Worm (Caenorhabditis elegans) whole organism, L4/young adult: ENCODE results near the gene ZC449.2.

Experiments
- W03F9.2 ChIP-seq: fragments of 150-350 bp; optimal IDR thresholded peaks from 2 replicates; lab custom pipeline; 2014; ENCODE audit warnings: missing biosample characterization, missing genetic modification characterization
- dao-5 ChIP-seq: sonication (generic microtip); optimal IDR thresholded peaks from 2 replicates; lab custom pipeline; 2016; ENCODE audit warnings: missing genotype, missing genetic modification characterization, moderate library complexity, missing compliant biosample characterization
- him-1 ChIP-seq: sonication (generic microtip); optimal IDR thresholded peaks from 2 replicates; lab custom pipeline; 2016; ENCODE audit warnings: missing genotype, missing genetic modification reagents, missing genetic modification characterization, missing compliant biosample characterization

ZC449.2 gene

ce11 chrX:4998875-4999274 lies 22.2 kb upstream of the ZC449.2 start, which contains the start of gene set-30:
Gene set-30 (plus strand): TSS chrX:4999270.
- TF ChIP-seq W03F9.2 (no peak), dao-5 (tag; lab: Kevin White, UChicago) (no peak), him-1 (tag; lab: Kevin White, UChicago) (no peak)

- TF ChIP-seq dao-5 (tag; lab: Kevin White, UChicago) = no peak
- TF ChIP-seq W03F9.2 = no peak
- no peak for TF ChIP-seq him-1 (tag; lab: Kevin White, UChicago)
Observed at ce11 chrX:5004940-5005339, 16.1 kb upstream of the ZC449.2 start, which contains the start of gene hsd-2. Gene hsd-2 (plus strand): TSS chrX:5005240.

- no peak for TF ChIP-seq W03F9.2
- TF ChIP-seq dao-5 (tag; lab: Kevin White, UChicago) = no peak
- no peak for TF ChIP-seq him-1 (tag; lab: Kevin White, UChicago)
Observed at ce11 chrX:5006972-5007371, 14.1 kb upstream of the ZC449.2 start.

ce11 chrX:5009000-5009399 lies 12.1 kb upstream of the ZC449.2 start, which contains the start of gene hsd-3:
Gene hsd-3 (plus strand): TSS chrX:5009300.
- TF ChIP-seq W03F9.2 (no peak), him-1 (tag; lab: Kevin White, UChicago) (no peak), dao-5 (tag; lab: Kevin White, UChicago) (no peak)

- TF ChIP-seq him-1 (tag; lab: Kevin White, UChicago) = no peak
- no peak for TF ChIP-seq dao-5 (tag; lab: Kevin White, UChicago)
- TF ChIP-seq W03F9.2 = no peak
Observed at ce11 chrX:5013826-5014225, 7.3 kb upstream of the ZC449.2 start, which contains the start of gene ZC449.7. Gene ZC449.7 (plus strand): TSS chrX:5014074.

- TF ChIP-seq dao-5 (tag; lab: Kevin White, UChicago) (no peak), W03F9.2 (no peak), him-1 (tag; lab: Kevin White, UChicago) (no peak)
Observed at ce11 chrX:5015775-5016174, 5.3 kb upstream of the ZC449.2 start, which contains the start of gene ZC449.8. Gene ZC449.8 (plus strand): TSS chrX:5016075.

- no peak for TF ChIP-seq him-1 (tag; lab: Kevin White, UChicago)
- no peak for TF ChIP-seq W03F9.2
- TF ChIP-seq dao-5 (tag; lab: Kevin White, UChicago) = no peak
Observed at ce11 chrX:5017591-5017990, 3.5 kb upstream of the ZC449.2 start, which contains the start of gene sek-3. Gene sek-3 (plus strand): TSS chrX:5017891.

ce11 chrX:5018062-5018653 lies 2.9 kb upstream of the ZC449.2 start:
- TF ChIP-seq W03F9.2 (peak; percentile 13), him-1 (tag; lab: Kevin White, UChicago) (no peak)

- TF ChIP-seq him-1 (tag; lab: Kevin White, UChicago) = peak; percentile 40
- TF ChIP-seq dao-5 (tag; lab: Kevin White, UChicago) = peak; percentile 56
- no peak for TF ChIP-seq W03F9.2
Observed at ce11 chrX:5022682-5023081, 1.6 kb downstream of the ZC449.2 start.

ce11 chrX:5024300-5024699 lies 3.2 kb downstream of the ZC449.2 start, which contains the start of gene ZC449.1:
Gene ZC449.1 (plus strand): TSS chrX:5024420.
- TF ChIP-seq W03F9.2 (no peak), him-1 (tag; lab: Kevin White, UChicago) (no peak), dao-5 (tag; lab: Kevin White, UChicago) (no peak)

- TF ChIP-seq him-1 (tag; lab: Kevin White, UChicago) (no peak), W03F9.2 (no peak), dao-5 (tag; lab: Kevin White, UChicago) (no peak)
Observed at ce11 chrX:5026461-5026860, 5.4 kb downstream of the ZC449.2 start.

- TF ChIP-seq W03F9.2 (no peak), dao-5 (tag; lab: Kevin White, UChicago) (no peak), him-1 (tag; lab: Kevin White, UChicago) (no peak)
Observed at ce11 chrX:5027923-5028592, 7.0 kb downstream of the ZC449.2 start.

- no peak for TF ChIP-seq him-1 (tag; lab: Kevin White, UChicago)
- no peak for TF ChIP-seq dao-5 (tag; lab: Kevin White, UChicago)
- TF ChIP-seq W03F9.2 = no peak
Observed at ce11 chrX:5028593-5028955, 7.5 kb downstream of the ZC449.2 start.

ce11 chrX:5031742-5032141 lies 10.7 kb downstream of the ZC449.2 start:
- TF ChIP-seq W03F9.2 (no peak), dao-5 (tag; lab: Kevin White, UChicago) (no peak)
